Fruit fly (Drosophila melanogaster): Measurements from ENCODE around the gene CG3386.

The CG3386 gene

dm6 chr3L:725527-726191 lies 43.4 kb upstream of the CG3386 start (continued):
- peak; percentile 75 for TF ChIP-seq Usf (GFP tag; optimal IDR thresholded peaks at IDR 0.05)
- peak; percentile 68 to 76 for TF ChIP-seq dpn (GFP tag; optimal IDR thresholded peaks at IDR 0.05)
- peak; percentile 80 for TF ChIP-seq Six4 (GFP tag; optimal IDR thresholded peaks at IDR 0.05)
- TF ChIP-seq aop (GFP tag; IDR thresholded peaks at IDR 0.05), result no peak
- peak; percentile 84 for TF ChIP-seq CG16863 (GFP tag; optimal IDR thresholded peaks at IDR 0.05)
- no peak for TF ChIP-seq gsb (GFP tag; IDR thresholded peaks at IDR 0.05)
- TF ChIP-seq chn (GFP tag; optimal IDR thresholded peaks at IDR 0.05), result peak; percentile 94
- TF ChIP-seq ac (GFP tag; optimal IDR thresholded peaks at IDR 0.05), result peak; percentile 93
- peak; percentile 74; the same call in 2 of the 3 replicates for TF ChIP-seq tgo (GFP tag; IDR thresholded peaks at IDR 0.05)
- TF ChIP-seq CG4360 (GFP tag; IDR thresholded peaks at IDR 0.05), result 0 out of 2 replicates have a peak, but pooled peaks have one; percentile 52
- TF ChIP-seq br (optimal IDR thresholded peaks at IDR 0.05), result no peak
- TF ChIP-seq Ada2b (GFP tag; IDR thresholded peaks at IDR 0.05), result 0 out of 2 replicates have a peak, but pooled peaks have one; percentile 23
- peak; percentile 32 for TF ChIP-seq HHEX (GFP tag; optimal IDR thresholded peaks at IDR 0.05)
- peak; percentile 64 for TF ChIP-seq CG11504 (tag; optimal IDR thresholded peaks at IDR 0.05)
- TF ChIP-seq CG10462 (GFP tag; optimal IDR thresholded peaks at IDR 0.05), result peak; percentile 75
- TF ChIP-seq CG15011 (GFP tag; optimal IDR thresholded peaks at IDR 0.05), result no peak
- no peak for TF ChIP-seq CG3995 (GFP tag; optimal IDR thresholded peaks at IDR 0.05)
- peak; percentile 98 for TF ChIP-seq dmrt11E (tag; optimal IDR thresholded peaks at IDR 0.05)
- TF ChIP-seq ci (GFP tag; IDR thresholded peaks at IDR 0.05), result peak; percentile 89
- TF ChIP-seq ind (GFP tag; optimal IDR thresholded peaks at IDR 0.05), result peak; percentile 31
- no peak for TF ChIP-seq HLHmδ (GFP tag; optimal IDR thresholded peaks at IDR 0.05)
- peak; percentile 80 for TF ChIP-seq Gsc (GFP tag; IDR thresholded peaks at IDR 0.05)
- peak; percentile 90 for TF ChIP-seq crol (GFP tag; IDR thresholded peaks at IDR 0.05)
- no peak for TF ChIP-seq Meics (GFP tag; optimal IDR thresholded peaks at IDR 0.05)
- peak; percentile 50 for TF ChIP-seq CG4617 (GFP tag; optimal IDR thresholded peaks at IDR 0.05; ENCODE audit: borderline replicate concordance)
- no peak for TF ChIP-seq CG14860 (GFP tag; IDR thresholded peaks at IDR 0.05; ENCODE audit: partially characterized antibody)
- TF ChIP-seq seq (GFP tag; IDR thresholded peaks at IDR 0.05), result no peak
- no peak for TF ChIP-seq bowl (GFP tag; IDR thresholded peaks at IDR 0.05)
- peak; percentile 31 for TF ChIP-seq Asciz (GFP tag; optimal IDR thresholded peaks at IDR 0.05)
- no peak for TF ChIP-seq pan (optimal IDR thresholded peaks at IDR 0.05)
- TF ChIP-seq pan (GFP tag; optimal IDR thresholded peaks at IDR 0.05 in 1 of 2, IDR thresholded peaks at IDR 0.05 in 1 of 2), result peak in 1 of 2 experiments; percentile 41
- TF ChIP-seq gce (GFP tag; IDR thresholded peaks at IDR 0.05), result peak; percentile 61; the same call in 1 of the 3 replicates
- TF ChIP-seq CG7786 (GFP tag; optimal IDR thresholded peaks at IDR 0.05), result peak; percentile 74
- no peak for TF ChIP-seq CG31224 (GFP tag; IDR thresholded peaks at IDR 0.05)
- TF ChIP-seq HLH4C (GFP tag; IDR thresholded peaks at IDR 0.05; ENCODE audit: partially characterized antibody), result no peak
- TF ChIP-seq ERR (GFP tag; optimal IDR thresholded peaks at IDR 0.05), result no peak
- TF ChIP-seq Optix (GFP tag; IDR thresholded peaks at IDR 0.05), result peak; percentile 83
- peak; percentile 60 for TF ChIP-seq dm (GFP tag; optimal IDR thresholded peaks at IDR 0.05)
- no peak for TF ChIP-seq Poxn (GFP tag; IDR thresholded peaks at IDR 0.05)
- no peak for TF ChIP-seq vnd (GFP tag; IDR thresholded peaks at IDR 0.05; ENCODE audit: partially characterized antibody)
- no peak for TF ChIP-seq Hmr (GFP tag; optimal IDR thresholded peaks at IDR 0.05)
- no peak for TF ChIP-seq CG9932 (GFP tag; IDR thresholded peaks at IDR 0.05)
- peak; percentile 94 for TF ChIP-seq CG17328 (GFP tag; IDR thresholded peaks at IDR 0.05)
- TF ChIP-seq CG6813 (GFP tag; optimal IDR thresholded peaks at IDR 0.05), result peak; percentile 73
- peak; percentile 51; the same call in 1 of the 3 replicates for TF ChIP-seq Mrtf (GFP tag; IDR thresholded peaks at IDR 0.05)
- peak; percentile 71 for TF ChIP-seq cato (GFP tag; optimal IDR thresholded peaks at IDR 0.05; ENCODE audit: borderline replicate concordance)
- peak; percentile 61; the same call in 2 of the 3 replicates for TF ChIP-seq z (GFP tag; IDR thresholded peaks at IDR 0.05)
- peak; percentile 45; the same call in 1 of the 2 replicates for TF ChIP-seq H2.0 (GFP tag; IDR thresholded peaks at IDR 0.05)
- TF ChIP-seq CG10654 (GFP tag; optimal IDR thresholded peaks at IDR 0.05), result peak; percentile 78
- no peak for TF ChIP-seq yki (optimal IDR thresholded peaks at IDR 0.05)
- TF ChIP-seq TFAM (GFP tag; optimal IDR thresholded peaks at IDR 0.05), result peak; percentile 74
